Fruit fly (Drosophila melanogaster) whole organism, prepupa: ENCODE measurements around the gene dachs.

Source experiments
- CG3032 ChIP-seq: fragments of 200-800 bp; optimal IDR thresholded peaks from 2 replicates; lab custom pipeline; 2019; ENCODE audit warnings: missing biosample characterization, mild to moderate bottlenecking, missing genetic modification characterization, moderate library complexity
- CG6276 ChIP-seq: fragments of 200-800 bp; sonication (Bioruptor generic); optimal IDR thresholded peaks from 2 replicates; lab custom pipeline; 2017; ENCODE audit warnings: missing biosample characterization, mild to moderate bottlenecking, missing genetic modification characterization
- Eip78C ChIP-seq: fragments of 200-800 bp; sonication (Bioruptor generic); peaks from one replicate; lab custom pipeline; 2016; ENCODE audit warnings: missing biosample characterization, missing genetic modification characterization
- Gug ChIP-seq: fragments of 200-800 bp; sonication (Bioruptor generic); IDR thresholded peaks from 2 replicates; pipeline ENCODE4 v1.3.6; 2022; ENCODE audit warnings: missing biosample characterization, missing genetic modification characterization
- Hr38 ChIP-seq: sonication (Bioruptor generic); optimal IDR thresholded peaks from 2 replicates; lab custom pipeline; 2016; ENCODE audit warnings: missing biosample characterization, missing genetic modification characterization
- Hr39 ChIP-seq: fragments of 200-800 bp; sonication (Bioruptor generic); optimal IDR thresholded peaks from 2 replicates; lab custom pipeline; 2016; ENCODE audit warnings: missing biosample characterization, missing genetic modification characterization
- dac ChIP-seq: fragments of 200-800 bp; sonication (Bioruptor generic); optimal IDR thresholded peaks from 2 replicates; lab custom pipeline; 2017; ENCODE audit warnings: missing biosample characterization, mild to moderate bottlenecking, missing genetic modification characterization
- fd59A ChIP-seq: fragments of 200-800 bp; sonication (Bioruptor generic); optimal IDR thresholded peaks from 2 replicates; lab custom pipeline; 2017; ENCODE audit warnings: missing biosample characterization, mild to moderate bottlenecking, missing genetic modification characterization, missing genetic modification reagents
- lz ChIP-seq: fragments of 200-800 bp; sonication (Bioruptor generic); optimal IDR thresholded peaks from 3 replicates; lab custom pipeline; 2016; ENCODE audit warnings: missing biosample characterization, missing genetic modification characterization
- spab ChIP-seq: fragments of 200-800 bp; sonication (Bioruptor generic); optimal IDR thresholded peaks from 2 replicates; lab custom pipeline; 2017; ENCODE audit warnings: missing biosample characterization, mild to moderate bottlenecking, missing genetic modification characterization, missing genetic modification reagents
- ss ChIP-seq, 2 experiments: fragments of 200-800 bp; sonication (Bioruptor generic); optimal IDR thresholded peaks; 2 replicates in 1 of 2; 3 replicates in 1 of 2; lab custom pipeline; 2017 to 2018; ENCODE audit warnings: mild to moderate bottlenecking in 2 of 2, missing biosample characterization in 2 of 2, missing genetic modification characterization in 2 of 2, moderate library complexity in 1 of 2
- svp ChIP-seq: fragments of 200-800 bp; sonication (Bioruptor generic); peaks from one replicate; lab custom pipeline; 2016; ENCODE audit warnings: missing biosample characterization, missing genetic modification characterization
- topi ChIP-seq: fragments of 200-800 bp; sonication (Bioruptor generic); optimal IDR thresholded peaks from 3 replicates; lab custom pipeline; 2016; ENCODE audit warnings: missing biosample characterization, missing genetic modification characterization

DNA sequence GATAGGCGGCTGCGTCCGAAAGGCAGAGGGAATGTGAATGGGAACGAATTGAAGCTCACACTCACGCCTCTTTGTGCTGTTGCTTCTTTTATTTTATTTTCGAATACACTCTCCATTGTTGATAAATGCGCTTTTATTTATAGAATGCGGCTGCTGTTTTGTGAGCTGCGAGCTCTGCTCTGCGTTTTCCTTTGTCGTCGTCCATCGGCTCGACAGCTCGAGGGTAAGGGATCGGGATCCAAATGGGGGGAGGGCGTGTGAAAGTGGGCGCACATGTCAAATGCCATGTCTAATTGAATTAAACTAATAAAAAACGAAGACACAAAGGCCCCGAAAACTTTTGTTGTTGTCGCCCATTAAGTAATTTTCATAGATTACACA lies 42.5 kb upstream of the dachs start:
- no peak for TF ChIP-seq Eip78C (GFP tag; lab: Kevin White, UChicago)
- peak; percentile 81 for TF ChIP-seq svp (GFP tag; lab: Kevin White, UChicago)
- no peak for TF ChIP-seq Gug (GFP tag; lab: Robert Waterston, UW)
- no peak for TF ChIP-seq fd59A (GFP tag; lab: Kevin White, UChicago)
- no peak for TF ChIP-seq Hr38 (GFP tag; lab: Kevin White, UChicago)
- no peak for TF ChIP-seq CG3032
- TF ChIP-seq lz (GFP tag; lab: Kevin White, UChicago), result no peak
- no peak for TF ChIP-seq CG6276
- peak in 1 of 2 experiments; percentile 40 for TF ChIP-seq ss (GFP tag; optimal IDR thresholded peaks at IDR 0.05; lab: Kevin White, UChicago)
- no peak for TF ChIP-seq spab (GFP tag; lab: Kevin White, UChicago)
- no peak for TF ChIP-seq topi (GFP tag; lab: Kevin White, UChicago)
- TF ChIP-seq dac, result no peak
- TF ChIP-seq Hr39 (GFP tag; lab: Kevin White, UChicago), result no peak
